Worm (Caenorhabditis elegans) whole organism, L2 larva: ENCODE results near the gene Y37E11B.5.

ENCODE experiments used
- R02D3.7 ChIP-seq: fragments of 150-350 bp; optimal IDR thresholded peaks from 2 replicates; lab custom pipeline; 2014; ENCODE audit warnings: missing biosample characterization, missing genetic modification characterization
- dmd-4 ChIP-seq: sonication (generic microtip); optimal IDR thresholded peaks from 2 replicates; lab custom pipeline; 2017; ENCODE audit warnings: missing biosample characterization, missing genetic modification characterization
- elt-1 ChIP-seq: fragments of 150-350 bp; optimal IDR thresholded peaks from 2 replicates; lab custom pipeline; 2014; ENCODE audit warnings: missing biosample characterization, missing genetic modification characterization
- nhr-10 ChIP-seq: sonication (generic microtip); optimal IDR thresholded peaks from 2 replicates; lab custom pipeline; 2017; ENCODE audit warnings: missing biosample characterization, missing genetic modification characterization
- nhr-11 ChIP-seq: fragments of 150-350 bp; optimal IDR thresholded peaks from 2 replicates; lab custom pipeline; 2014; ENCODE audit warnings: missing biosample characterization, missing genetic modification characterization
- snpc-4 ChIP-seq: fragments of 150-350 bp; optimal IDR thresholded peaks from 2 replicates; lab custom pipeline; 2014; ENCODE audit warnings: missing biosample characterization, missing genetic modification characterization
- unc-62 ChIP-seq: fragments of 150-350 bp; optimal IDR thresholded peaks from 2 replicates; lab custom pipeline; 2014; ENCODE audit warnings: missing biosample characterization, missing genetic modification reagents, missing genetic modification characterization
- ztf-11 ChIP-seq: sonication (generic microtip); optimal IDR thresholded peaks from 2 replicates; lab custom pipeline; 2017; ENCODE audit warnings: missing biosample characterization, missing genetic modification characterization

ce11 chrIV:3598452-3598851, at the start of gene Y37E11B.5:
- TF ChIP-seq elt-1 (tag; lab: Kevin White, UChicago) (no peak), ztf-11 (tag; lab: Kevin White, UChicago) (no peak), nhr-10 (tag; lab: Kevin White, UChicago) (no peak), dmd-4 (tag; lab: Kevin White, UChicago) (no peak), unc-62 (GFP tag; lab: Kevin White, UChicago) (no peak), nhr-11 (tag; lab: Kevin White, UChicago) (no peak), snpc-4 (tag; lab: Kevin White, UChicago) (no peak), R02D3.7 (no peak)
